Fruit fly (Drosophila melanogaster) whole organism, embryonic: ENCODE results near the gene veli.

Source experiments
- ATbp ChIP-seq: fragments of 200-800 bp; sonication (Bioruptor generic); optimal IDR thresholded peaks from 2 replicates; lab custom pipeline; 2017; ENCODE audit warnings: missing biosample characterization, mild to moderate bottlenecking, missing genetic modification characterization, missing genetic modification reagents
- Atf-2 ChIP-seq: fragments of 200-800 bp; sonication (Bioruptor generic); optimal IDR thresholded peaks from 2 replicates; lab custom pipeline; 2016; ENCODE audit warnings: missing biosample characterization, missing genetic modification characterization
- BtbVII ChIP-seq: fragments of 200-800 bp; sonication (Bioruptor generic); optimal IDR thresholded peaks from 3 replicates; lab custom pipeline; 2017; ENCODE audit warnings: missing biosample characterization, mild to moderate bottlenecking, missing genetic modification characterization
- CG10209 ChIP-seq: fragments of 200-800 bp; sonication (Bioruptor generic); optimal IDR thresholded peaks from 3 replicates; lab custom pipeline; 2017; ENCODE audit warnings: missing biosample characterization, mild to moderate bottlenecking, missing genetic modification characterization, missing genetic modification reagents
- CG11696 ChIP-seq: fragments of 200-800 bp; sonication (Bioruptor generic); IDR thresholded peaks from 2 replicates; pipeline ENCODE4 v1.3.6; 2022; ENCODE audit warnings: missing biosample characterization, missing genetic modification characterization
- CG12769 ChIP-seq: fragments of 200-800 bp; sonication (Bioruptor generic); optimal IDR thresholded peaks from 2 replicates; lab custom pipeline; 2019; ENCODE audit warnings: missing biosample characterization, mild to moderate bottlenecking, missing genetic modification characterization, moderate library complexity
- CG14014 ChIP-seq: fragments of 200-800 bp; sonication (Bioruptor generic); IDR thresholded peaks from 2 replicates; pipeline ENCODE4 v1.3.6; 2022; ENCODE audit warnings: missing biosample characterization, missing genetic modification characterization
- CG18599 ChIP-seq: fragments of 200-800 bp; sonication (Bioruptor generic); optimal IDR thresholded peaks from 3 replicates; lab custom pipeline; 2017; ENCODE audit warnings: missing biosample characterization, missing genetic modification characterization, mild to moderate bottlenecking, moderate library complexity, missing genetic modification reagents
- CG18619 ChIP-seq: fragments of 200-800 bp; sonication (Bioruptor generic); optimal IDR thresholded peaks from 3 replicates; lab custom pipeline; 2017; ENCODE audit warnings: missing biosample characterization, mild to moderate bottlenecking, missing genetic modification characterization
- CG33557 ChIP-seq: fragments of 200-800 bp; sonication (Bioruptor generic); optimal IDR thresholded peaks from 2 replicates; lab custom pipeline; 2019; ENCODE audit warnings: missing biosample characterization, mild to moderate bottlenecking, missing genetic modification characterization, moderate library complexity
- CG6272 ChIP-seq: fragments of 200-800 bp; sonication (Bioruptor generic); IDR thresholded peaks from 2 replicates; pipeline ENCODE4 v1.3.6; 2022; ENCODE audit warnings: missing biosample characterization, missing genetic modification characterization
- CG6813 ChIP-seq: fragments of 200-800 bp; sonication (Bioruptor generic); optimal IDR thresholded peaks from 2 replicates; lab custom pipeline; 2017; ENCODE audit warnings: missing biosample characterization, missing genetic modification characterization, mild to moderate bottlenecking, moderate library complexity, missing genetic modification reagents
- CG8281 ChIP-seq: fragments of 200-800 bp; sonication (Bioruptor generic); optimal IDR thresholded peaks from 2 replicates; lab custom pipeline; 2018; ENCODE audit warnings: missing biosample characterization, mild to moderate bottlenecking, missing genetic modification characterization, moderate library complexity
- CG8290 ChIP-seq, 3 experiments: fragments of 200-800 bp; sonication (Bioruptor generic); optimal IDR thresholded peaks; 2 replicates each; lab custom pipeline; 2016 to 2019; ENCODE audit warnings: missing biosample characterization in 3 of 3, missing genetic modification characterization in 3 of 3, mild to moderate bottlenecking in 2 of 3, moderate library complexity in 1 of 3
- CG8924 ChIP-seq: fragments of 200-800 bp; optimal IDR thresholded peaks from 3 replicates; lab custom pipeline; 2019; ENCODE audit warnings: missing biosample characterization, mild to moderate bottlenecking, missing genetic modification characterization, moderate library complexity
- E2f2 ChIP-seq: fragments of 200-800 bp; sonication (Bioruptor generic); IDR thresholded peaks from 2 replicates; pipeline ENCODE4 v1.3.6; 2022; ENCODE audit warnings: missing biosample characterization, missing genetic modification characterization
- HmgZ ChIP-seq: fragments of 200-800 bp; sonication (Bioruptor generic); optimal IDR thresholded peaks from 2 replicates; lab custom pipeline; 2018; ENCODE audit warnings: missing biosample characterization, mild to moderate bottlenecking, missing genetic modification characterization
- Hmr ChIP-seq: fragments of 200-800 bp; sonication (Bioruptor generic); optimal IDR thresholded peaks from 3 replicates; lab custom pipeline; 2017; ENCODE audit warnings: mild to moderate bottlenecking, missing biosample characterization, missing genetic modification reagents, missing genetic modification characterization
- Jarid2 ChIP-seq: fragments of 200-800 bp; sonication (Bioruptor generic); optimal IDR thresholded peaks from 3 replicates; lab custom pipeline; 2017; ENCODE audit warnings: mild to moderate bottlenecking, missing biosample characterization, missing genetic modification reagents, missing genetic modification characterization
- Nf-YB ChIP-seq: fragments of 200-800 bp; sonication (Bioruptor generic); optimal IDR thresholded peaks from 3 replicates; lab custom pipeline; 2019; ENCODE audit warnings: missing biosample characterization, mild to moderate bottlenecking, missing genetic modification characterization, moderate library complexity
- NfI ChIP-seq: fragments of 200-800 bp; sonication (Bioruptor generic); optimal IDR thresholded peaks from 3 replicates; lab custom pipeline; 2018; ENCODE audit warnings: missing biosample characterization, mild to moderate bottlenecking, missing genetic modification characterization, moderate library complexity
- Oli ChIP-seq: fragments of 200-800 bp; sonication (Bioruptor generic); optimal IDR thresholded peaks from 2 replicates; lab custom pipeline; 2018; ENCODE audit warnings: missing biosample characterization, mild to moderate bottlenecking, missing genetic modification characterization, moderate library complexity
- Ravus ChIP-seq: fragments of 200-800 bp; sonication (Bioruptor generic); IDR thresholded peaks from 2 replicates; pipeline ENCODE4 v1.3.6; 2022; ENCODE audit warnings: missing biosample characterization, missing genetic modification characterization
- Scr ChIP-seq: fragments of 200-800 bp; sonication (Bioruptor generic); IDR thresholded peaks from 2 replicates; pipeline ENCODE4 v1.3.6; 2022; ENCODE audit warnings: missing biosample characterization, missing genetic modification characterization; ENCODE audit not compliant: partially characterized antibody
- Ssrp ChIP-seq: fragments of 200-800 bp; sonication (Bioruptor generic); optimal IDR thresholded peaks from 2 replicates; lab custom pipeline; 2018; ENCODE audit warnings: missing biosample characterization, mild to moderate bottlenecking, missing genetic modification characterization, moderate library complexity
- bowl ChIP-seq: fragments of 200-800 bp; sonication (Bioruptor generic); IDR thresholded peaks from 2 replicates; pipeline ENCODE4 v1.3.6; 2022; ENCODE audit warnings: missing biosample characterization, missing genetic modification characterization
- cg ChIP-seq: fragments of 200-800 bp; sonication (Bioruptor generic); optimal IDR thresholded peaks from 3 replicates; lab custom pipeline; 2019; ENCODE audit warnings: missing biosample characterization, mild to moderate bottlenecking, missing genetic modification characterization, moderate library complexity
- cwo ChIP-seq: fragments of 200-800 bp; sonication (Bioruptor generic); optimal IDR thresholded peaks from 3 replicates; lab custom pipeline; 2017; ENCODE audit warnings: missing biosample characterization, missing genetic modification characterization, mild to moderate bottlenecking, moderate library complexity, missing genetic modification reagents
- da ChIP-seq: fragments of 200-800 bp; sonication (Bioruptor generic); optimal IDR thresholded peaks from 2 replicates; lab custom pipeline; 2016; ENCODE audit warnings: missing biosample characterization, missing genetic modification characterization
- ewg ChIP-seq: fragments of 200-800 bp; sonication (Bioruptor generic); optimal IDR thresholded peaks from 3 replicates; lab custom pipeline; 2017; ENCODE audit warnings: mild to moderate bottlenecking, missing biosample characterization, missing genetic modification reagents, missing genetic modification characterization
- eyg ChIP-seq: fragments of 200-800 bp; sonication (Bioruptor generic); optimal IDR thresholded peaks from 3 replicates; lab custom pipeline; 2016; ENCODE audit warnings: missing biosample characterization, missing genetic modification characterization
- fd64A ChIP-seq: fragments of 200-800 bp; sonication (Bioruptor generic); optimal IDR thresholded peaks from 3 replicates; lab custom pipeline; 2018; ENCODE audit warnings: missing biosample characterization, mild to moderate bottlenecking, missing genetic modification characterization
- fd96Cb ChIP-seq: fragments of 200-800 bp; sonication (Bioruptor generic); optimal IDR thresholded peaks from 2 replicates; lab custom pipeline; 2018; ENCODE audit warnings: missing biosample characterization, mild to moderate bottlenecking, missing genetic modification characterization, moderate library complexity
- hbn ChIP-seq: fragments of 200-800 bp; sonication (Bioruptor generic); IDR thresholded peaks from 2 replicates; pipeline ENCODE4 v1.3.6; 2022; ENCODE audit warnings: missing biosample characterization, missing genetic modification characterization; ENCODE audit not compliant: partially characterized antibody
- lov ChIP-seq, 2 experiments: fragments of 200-800 bp in 1 of 2; fragments of >200 bp in 1 of 2; sonication (Bioruptor generic) in 1 of 2; IDR thresholded peaks in 1 of 2; optimal IDR thresholded peaks in 1 of 2; 2 replicates in 1 of 2; 3 replicates in 1 of 2; pipeline versions ENCODE4 v1.3.6 to Lab custom; 2017 to 2022; ENCODE audit warnings: missing biosample characterization in 1 of 2, missing genetic modification characterization in 1 of 2
- org-1 ChIP-seq: fragments of 200-800 bp; sonication (Bioruptor generic); optimal IDR thresholded peaks from 2 replicates; lab custom pipeline; 2017; ENCODE audit warnings: missing biosample characterization, missing genetic modification characterization
- pum ChIP-seq: fragments of 200-800 bp; sonication (Bioruptor generic); optimal IDR thresholded peaks from 2 replicates; lab custom pipeline; 2016; ENCODE audit warnings: missing biosample characterization, missing genetic modification characterization
- ranshi ChIP-seq: fragments of 200-800 bp; sonication (Bioruptor generic); IDR thresholded peaks from 2 replicates; pipeline ENCODE4 v1.3.6; 2022; ENCODE audit warnings: missing biosample characterization, missing genetic modification characterization
- repo ChIP-seq: fragments of 200-800 bp; sonication (Bioruptor generic); optimal IDR thresholded peaks from 2 replicates; lab custom pipeline; 2016; ENCODE audit warnings: missing biosample characterization, missing genetic modification characterization
- scrt ChIP-seq: fragments of 200-800 bp; sonication (Bioruptor generic); optimal IDR thresholded peaks from 2 replicates; lab custom pipeline; 2018; ENCODE audit warnings: missing biosample characterization, mild to moderate bottlenecking, missing genetic modification characterization, moderate library complexity
- sim ChIP-seq: fragments of 200-800 bp; sonication (Bioruptor generic); IDR thresholded peaks from 2 replicates; pipeline ENCODE4 v1.3.6; 2022; ENCODE audit warnings: missing biosample characterization, missing genetic modification characterization
- sima ChIP-seq: fragments of 200-800 bp; sonication (Bioruptor generic); optimal IDR thresholded peaks from 2 replicates; lab custom pipeline; 2016; ENCODE audit warnings: missing biosample characterization, missing genetic modification characterization
- tgo ChIP-seq: fragments of 200-800 bp; sonication (Bioruptor generic); IDR thresholded peaks from 3 replicates; pipeline ENCODE4 v1.3.6; 2022; ENCODE audit warnings: missing biosample characterization, missing genetic modification characterization
- tin ChIP-seq: fragments of 200-800 bp; sonication (Bioruptor generic); optimal IDR thresholded peaks from 3 replicates; lab custom pipeline; 2016; ENCODE audit warnings: missing biosample characterization, missing genetic modification characterization
- trh ChIP-seq: fragments of 200-800 bp; sonication (Bioruptor generic); optimal IDR thresholded peaks from 2 replicates; lab custom pipeline; 2016; ENCODE audit warnings: missing biosample characterization, missing genetic modification characterization
- ttk ChIP-seq: fragments of 200-800 bp; sonication (Bioruptor generic); IDR thresholded peaks from 2 replicates; pipeline ENCODE4 v2.1.2; 2022; ENCODE audit warnings: missing biosample characterization, missing genetic modification characterization
- vvl ChIP-seq: fragments of 200-800 bp; sonication (Bioruptor generic); IDR thresholded peaks from 2 replicates; pipeline ENCODE4 v1.3.6; 2022; ENCODE audit warnings: missing biosample characterization, missing genetic modification characterization
- zen ChIP-seq: fragments of 200-800 bp; sonication (Bioruptor generic); optimal IDR thresholded peaks from 3 replicates; lab custom pipeline; 2018; ENCODE audit warnings: missing biosample characterization, mild to moderate bottlenecking, missing genetic modification characterization, moderate library complexity

Gene veli

dm6 chr3R:25054451-25055188 is 10.8 kb downstream of the veli start, which contains the start of gene CG31109 (continued):
- peak; percentile 61 for TF ChIP-seq Scr (GFP tag; lab: Robert Waterston, UW)
- TF ChIP-seq Ssrp (tag; lab: Kevin White, UChicago) = no peak
- no peak for TF ChIP-seq zen (tag; lab: Kevin White, UChicago)
- no peak for TF ChIP-seq lov (optimal IDR thresholded peaks at IDR 0.05; lab: Kevin White, UChicago)
- TF ChIP-seq lov (GFP tag; IDR thresholded peaks at IDR 0.05; lab: Robert Waterston, UW) = no peak
- no peak for TF ChIP-seq NfI (GFP tag; lab: Kevin White, UChicago)
- TF ChIP-seq Oli (tag; lab: Kevin White, UChicago) = no peak
- no peak for TF ChIP-seq CG12769 (tag; lab: Kevin White, UChicago)
- no peak for TF ChIP-seq fd64A (GFP tag; lab: Kevin White, UChicago)
- no peak for TF ChIP-seq ATbp (GFP tag; lab: Kevin White, UChicago)
- TF ChIP-seq HmgZ = peak; percentile 66
- no peak for TF ChIP-seq ttk (GFP tag; lab: Robert Waterston, UW)
- TF ChIP-seq CG33557 = no peak
- no peak for TF ChIP-seq tgo (GFP tag; lab: Robert Waterston, UW)
- no peak for TF ChIP-seq sima (GFP tag; lab: Kevin White, UChicago)
- no peak for TF ChIP-seq Nf-YB (GFP tag; lab: Kevin White, UChicago)
- peak; percentile 67 for TF ChIP-seq CG8924 (tag; lab: Kevin White, UChicago)
- TF ChIP-seq cg = no peak
- TF ChIP-seq E2f2 = peak; percentile 82
- peak; percentile 39; the same call in 1 of the 2 replicates for TF ChIP-seq hbn
- no peak for TF ChIP-seq da (GFP tag; lab: Kevin White, UChicago)
- TF ChIP-seq CG6272 = no peak
- no peak for TF ChIP-seq CG8281
- TF ChIP-seq eyg = no peak
- TF ChIP-seq Hmr = peak; percentile 19
- no peak for TF ChIP-seq BtbVII (GFP tag; lab: Kevin White, UChicago)
- TF ChIP-seq Atf-2 (GFP tag; lab: Kevin White, UChicago) = no peak
- no peak for TF ChIP-seq cwo (GFP tag; lab: Kevin White, UChicago)
- TF ChIP-seq fd96Cb (tag; lab: Kevin White, UChicago) = no peak
- no peak for TF ChIP-seq CG10209 (GFP tag; lab: Kevin White, UChicago)
- peak; percentile 35 for TF ChIP-seq tin (GFP tag; lab: Kevin White, UChicago)
- no peak for TF ChIP-seq ewg (GFP tag; lab: Kevin White, UChicago)
- no peak for TF ChIP-seq bowl
- no peak for TF ChIP-seq scrt (GFP tag; lab: Kevin White, UChicago)
- no peak for TF ChIP-seq sim
- TF ChIP-seq org-1 (GFP tag; lab: Kevin White, UChicago) = no peak
- TF ChIP-seq Ravus (GFP tag; lab: Robert Waterston, UW) = no peak
- peak; percentile 37; the same call in 1 of the 2 replicates for TF ChIP-seq CG14014
- no peak for TF ChIP-seq CG18619 (GFP tag; lab: Kevin White, UChicago)
- no peak for TF ChIP-seq trh (GFP tag; lab: Kevin White, UChicago)
- peak; percentile 19 for TF ChIP-seq CG18599 (GFP tag; lab: Kevin White, UChicago)
- TF ChIP-seq CG8290 (GFP tag; optimal IDR thresholded peaks at IDR 0.05; lab: Kevin White, UChicago) = peak; percentile 84
- TF ChIP-seq CG8290 (tag; optimal IDR thresholded peaks at IDR 0.05; lab: Kevin White, UChicago) = peak; percentile 73 to 89
- TF ChIP-seq pum (GFP tag; lab: Kevin White, UChicago) = peak; percentile 26
- no peak for TF ChIP-seq CG6813
- no peak for TF ChIP-seq ranshi (GFP tag; lab: Robert Waterston, UW)
- no peak for TF ChIP-seq Jarid2 (GFP tag; lab: Kevin White, UChicago)
- no peak for TF ChIP-seq CG11696 (GFP tag; lab: Robert Waterston, UW)
- TF ChIP-seq vvl (GFP tag; lab: Robert Waterston, UW) = no peak
- no peak for TF ChIP-seq repo (GFP tag; lab: Kevin White, UChicago)
